Worm (Caenorhabditis elegans): ENCODE data around the gene T05B11.4.

DNA sequence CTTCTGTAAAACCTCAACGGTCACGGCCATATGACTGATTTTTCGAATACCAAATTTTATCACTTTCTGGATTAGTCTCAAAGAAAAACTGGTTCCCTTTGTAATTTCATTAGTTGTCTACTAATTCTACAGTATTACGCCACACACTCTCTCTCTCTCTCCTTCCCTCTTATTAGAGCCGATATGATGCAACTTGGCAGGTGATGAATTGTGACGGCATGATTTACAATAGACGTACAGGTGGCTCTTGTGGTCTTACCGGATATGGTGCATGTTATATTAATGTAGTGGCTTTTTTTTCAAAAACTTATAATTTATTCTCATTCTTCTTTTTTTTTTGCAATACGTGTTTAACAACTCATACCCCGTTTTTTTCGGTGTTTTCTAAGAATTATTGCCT, 12.5 kb downstream of the T05B11.4 start:
- TF ChIP-seq ref-1 (GFP tag; conservative IDR thresholded peaks at IDR 0.05) (no peak), ztf-29 (GFP tag; IDR thresholded peaks at IDR 0.05) (no peak), tab-1 (GFP tag; IDR thresholded peaks at IDR 0.05) (no peak), T22C8.4 (GFP tag; IDR thresholded peaks at IDR 0.05) (no peak), cog-1 (tag; optimal IDR thresholded peaks at IDR 0.05) (no peak), klf-2 (GFP tag; conservative IDR thresholded peaks at IDR 0.05) (no peak), ztf-23 (GFP tag; IDR thresholded peaks at IDR 0.05) (no peak), med-1 (GFP tag; optimal IDR thresholded peaks at IDR 0.05; ENCODE audit: insufficient read depth) (no peak), flt-1 (GFP tag; IDR thresholded peaks at IDR 0.05) (no peak)
